Worm (Caenorhabditis elegans) whole organism, early embryonic: ENCODE results near the gene R04B3.2.

Experiments used
- aly-1 ChIP-seq: sonication (generic microtip); optimal IDR thresholded peaks from 2 replicates; lab custom pipeline; 2016; ENCODE audit warnings: missing genetic modification characterization, missing compliant biosample characterization
- ama-1 ChIP-seq: fragments of 150-350 bp; optimal IDR thresholded peaks from 2 replicates; lab custom pipeline; 2014
- ceh-36 ChIP-seq: sonication (generic microtip); optimal IDR thresholded peaks from 2 replicates; lab custom pipeline; 2016; ENCODE audit warnings: missing genetic modification characterization, inconsistent platforms, missing compliant biosample characterization
- flt-1 ChIP-seq: fragments of 200-800 bp; sonication (Bioruptor generic); IDR thresholded peaks from 2 replicates; pipeline ENCODE4 v1.3.6; 2022; ENCODE audit warnings: missing genetic modification characterization, missing compliant biosample characterization
- hmg-4 ChIP-seq: fragments of 200-800 bp; sonication (Bioruptor generic); optimal IDR thresholded peaks from 2 replicates; lab custom pipeline; 2018; ENCODE audit warnings: mild to moderate bottlenecking, missing genetic modification characterization, missing compliant biosample characterization
- scrt-1 ChIP-seq: fragments of 200-800 bp; sonication (Bioruptor generic); IDR thresholded peaks from 2 replicates; pipeline ENCODE4 v1.3.6; 2022; ENCODE audit warnings: missing genetic modification characterization, missing compliant biosample characterization
- tbx-11 ChIP-seq: fragments of 200-800 bp; sonication (Bioruptor generic); IDR thresholded peaks from 2 replicates; pipeline ENCODE4 v1.3.6; 2022; ENCODE audit warnings: missing genetic modification characterization, missing compliant biosample characterization
- tbx-37 ChIP-seq: fragments of 200-800 bp; sonication (Bioruptor generic); conservative IDR thresholded peaks from 2 replicates; pipeline ENCODE4 v1.3.6; 2022; ENCODE audit warnings: missing genetic modification reagents, missing genetic modification characterization, missing compliant biosample characterization

- TF ChIP-seq ama-1 (lab: Kevin White, UChicago) (no peak), aly-1 (no peak), flt-1 (GFP tag; lab: Robert Waterston, UW) (no peak), scrt-1 (GFP tag; lab: Robert Waterston, UW) (no peak), hmg-4 (GFP tag; lab: Kevin White, UChicago) (no peak), ceh-36 (tag; lab: Kevin White, UChicago) (no peak), tbx-37 (GFP tag; lab: Robert Waterston, UW) (no peak), tbx-11 (no peak)
Measured at ce11 chrX:2471303-2471702, 2.2 kb downstream of the R04B3.2 start, which contains the start of gene R04B3.1.
